Worm (Caenorhabditis elegans) whole organism, mixed stage, embryonic: Measurements from ENCODE around the gene C13A2.9.

Experiments used
- M03D4.4 ChIP-seq: sonication (generic microtip); optimal IDR thresholded peaks from 2 replicates; lab custom pipeline; 2017; ENCODE audit warnings: mild to moderate bottlenecking, missing genetic modification characterization, missing compliant biosample characterization
- bed-3 ChIP-seq: fragments of 200-800 bp; sonication (Bioruptor generic); optimal IDR thresholded peaks from 3 replicates; lab custom pipeline; 2018; ENCODE audit warnings: mild to moderate bottlenecking, missing genetic modification characterization, moderate library complexity, missing compliant biosample characterization
- blmp-1 ChIP-seq: fragments of 150-350 bp; optimal IDR thresholded peaks from 2 replicates; lab custom pipeline; 2014; ENCODE audit warnings: missing biosample characterization, missing genetic modification characterization
- ceh-39 ChIP-seq: fragments of 150-350 bp; optimal IDR thresholded peaks from 2 replicates; lab custom pipeline; 2014; ENCODE audit warnings: missing biosample characterization, missing genetic modification characterization
- ceh-43 ChIP-seq: fragments of 200-800 bp; sonication (Bioruptor generic); optimal IDR thresholded peaks from 2 replicates; lab custom pipeline; 2018; ENCODE audit warnings: mild to moderate bottlenecking, missing genetic modification characterization, moderate library complexity, missing compliant biosample characterization
- ceh-83 ChIP-seq: fragments of 200-800 bp; sonication (Bioruptor generic); optimal IDR thresholded peaks from 2 replicates; lab custom pipeline; 2018; ENCODE audit warnings: mild to moderate bottlenecking, missing genetic modification characterization, missing compliant biosample characterization
- ces-1 ChIP-seq: fragments of 150-350 bp; optimal IDR thresholded peaks from 2 replicates; lab custom pipeline; 2014; ENCODE audit warnings: missing biosample characterization, missing genetic modification reagents, missing genetic modification characterization
- cnd-1 ChIP-seq: fragments of 200-800 bp; sonication (Bioruptor generic); optimal IDR thresholded peaks from 2 replicates; lab custom pipeline; 2018; ENCODE audit warnings: mild to moderate bottlenecking, missing genetic modification characterization, missing compliant biosample characterization
- drap-1 ChIP-seq: fragments of 200-800 bp; sonication (Bioruptor generic); optimal IDR thresholded peaks from 3 replicates; lab custom pipeline; 2018; ENCODE audit warnings: mild to moderate bottlenecking, missing genetic modification characterization, missing compliant biosample characterization
- elt-1 ChIP-seq: sonication (generic microtip); optimal IDR thresholded peaks from 2 replicates; lab custom pipeline; 2017; ENCODE audit warnings: missing genetic modification characterization, mild to moderate bottlenecking, missing compliant biosample characterization, antibody characterized with exemption, moderate library complexity, borderline replicate concordance; ENCODE audit not compliant: insufficient read depth
- elt-3 ChIP-seq: fragments of 150-350 bp; optimal IDR thresholded peaks from 2 replicates; lab custom pipeline; 2014; ENCODE audit warnings: missing biosample characterization, missing genetic modification characterization
- flh-1 ChIP-seq: fragments of 200-800 bp; sonication (Bioruptor generic); optimal IDR thresholded peaks from 2 replicates; lab custom pipeline; 2018; ENCODE audit warnings: mild to moderate bottlenecking, missing genetic modification characterization, moderate library complexity, missing compliant biosample characterization
- ham-2 ChIP-seq: fragments of 200-800 bp; sonication (Bioruptor generic); optimal IDR thresholded peaks from 2 replicates; lab custom pipeline; 2018; ENCODE audit warnings: mild to moderate bottlenecking, missing genetic modification characterization, missing compliant biosample characterization
- hlh-1 ChIP-seq: fragments of 150-350 bp; optimal IDR thresholded peaks from 2 replicates; lab custom pipeline; 2014; ENCODE audit warnings: missing biosample characterization, missing genetic modification reagents, missing genetic modification characterization
- lin-13 ChIP-seq: fragments of 150-350 bp; optimal IDR thresholded peaks from 2 replicates; lab custom pipeline; 2014; ENCODE audit warnings: missing biosample characterization, missing genetic modification characterization
- lsy-2 ChIP-seq: fragments of 150-350 bp; optimal IDR thresholded peaks from 2 replicates; lab custom pipeline; 2014; ENCODE audit warnings: missing biosample characterization, missing genetic modification characterization
- mab-5 ChIP-seq: fragments of 150-350 bp; optimal IDR thresholded peaks from 2 replicates; lab custom pipeline; 2014; ENCODE audit warnings: missing biosample characterization, missing genetic modification characterization
- mep-1 ChIP-seq: fragments of 150-350 bp; optimal IDR thresholded peaks from 2 replicates; lab custom pipeline; 2017; ENCODE audit warnings: missing biosample characterization, missing genetic modification reagents, missing genetic modification characterization, inconsistent platforms
- mls-2 ChIP-seq: sonication (generic microtip); optimal IDR thresholded peaks from 2 replicates; lab custom pipeline; 2016; ENCODE audit warnings: mild to moderate bottlenecking, missing genetic modification characterization, moderate library complexity, missing compliant biosample characterization
- nhr-12 ChIP-seq: fragments of 150-350 bp; optimal IDR thresholded peaks from 2 replicates; lab custom pipeline; 2014; ENCODE audit warnings: missing biosample characterization, missing genetic modification characterization
- nhr-2 ChIP-seq: fragments of 150-350 bp; optimal IDR thresholded peaks from 2 replicates; lab custom pipeline; 2014; ENCODE audit warnings: missing biosample characterization, missing genetic modification characterization
- nhr-237 ChIP-seq: fragments of 150-350 bp; optimal IDR thresholded peaks from 2 replicates; lab custom pipeline; 2014; ENCODE audit warnings: missing biosample characterization, missing genetic modification characterization
- nhr-28 ChIP-seq: fragments of 150-350 bp; optimal IDR thresholded peaks from 2 replicates; lab custom pipeline; 2014; ENCODE audit warnings: missing biosample characterization, missing genetic modification characterization
- nhr-76 ChIP-seq: sonication (generic microtip); optimal IDR thresholded peaks from 2 replicates; lab custom pipeline; 2017; ENCODE audit warnings: missing biosample characterization, missing genetic modification characterization
- pha-4 ChIP-seq: fragments of 150-350 bp; optimal IDR thresholded peaks from 2 replicates; lab custom pipeline; 2018; ENCODE audit warnings: missing biosample characterization, missing genetic modification reagents, missing genetic modification characterization
- sem-2 ChIP-seq: fragments of 200-800 bp; sonication (Bioruptor generic); optimal IDR thresholded peaks from 2 replicates; lab custom pipeline; 2018; ENCODE audit warnings: mild to moderate bottlenecking, missing genetic modification characterization, missing compliant biosample characterization
- snpc-4 ChIP-seq: fragments of 150-350 bp; optimal IDR thresholded peaks from 2 replicates; lab custom pipeline; 2014; ENCODE audit warnings: missing biosample characterization, missing genetic modification characterization
- sptf-1 ChIP-seq: sonication (generic microtip); optimal IDR thresholded peaks from 2 replicates; lab custom pipeline; 2017; ENCODE audit warnings: mild to moderate bottlenecking, missing genetic modification characterization, moderate library complexity, missing compliant biosample characterization
- tbx-8 ChIP-seq: fragments of 200-800 bp; sonication (Bioruptor generic); optimal IDR thresholded peaks from 2 replicates; lab custom pipeline; 2018; ENCODE audit warnings: mild to moderate bottlenecking, missing genetic modification characterization, moderate library complexity, missing compliant biosample characterization
- unc-120 ChIP-seq: sonication (generic microtip); optimal IDR thresholded peaks from 2 replicates; lab custom pipeline; 2017; ENCODE audit warnings: missing genetic modification characterization, missing compliant biosample characterization; ENCODE audit not compliant: poor library complexity, severe bottlenecking
- unc-39 ChIP-seq: fragments of 150-350 bp; optimal IDR thresholded peaks from 2 replicates; lab custom pipeline; 2014; ENCODE audit warnings: missing biosample characterization, missing genetic modification characterization
- unc-62 ChIP-seq: fragments of 150-350 bp; optimal IDR thresholded peaks from 2 replicates; lab custom pipeline; 2014; ENCODE audit warnings: missing biosample characterization, missing genetic modification reagents, missing genetic modification characterization
- zip-8 ChIP-seq: fragments of 150-350 bp; optimal IDR thresholded peaks from 2 replicates; lab custom pipeline; 2014; ENCODE audit warnings: missing biosample characterization, missing genetic modification characterization
- ztf-11 ChIP-seq: fragments of 150-350 bp; optimal IDR thresholded peaks from 2 replicates; lab custom pipeline; 2014; ENCODE audit warnings: missing biosample characterization, missing genetic modification characterization

C13A2.9 gene

ce11 chrV:7246951-7247350 lies 17.0 kb downstream of the C13A2.9 start, which contains the start of gene C05C8.7:
Gene C05C8.7, minus strand, starts transcription at chrV:7247050.
- TF ChIP-seq blmp-1 (tag; lab: Kevin White, UChicago) (no peak), ham-2 (peak; percentile 34)

DNA sequence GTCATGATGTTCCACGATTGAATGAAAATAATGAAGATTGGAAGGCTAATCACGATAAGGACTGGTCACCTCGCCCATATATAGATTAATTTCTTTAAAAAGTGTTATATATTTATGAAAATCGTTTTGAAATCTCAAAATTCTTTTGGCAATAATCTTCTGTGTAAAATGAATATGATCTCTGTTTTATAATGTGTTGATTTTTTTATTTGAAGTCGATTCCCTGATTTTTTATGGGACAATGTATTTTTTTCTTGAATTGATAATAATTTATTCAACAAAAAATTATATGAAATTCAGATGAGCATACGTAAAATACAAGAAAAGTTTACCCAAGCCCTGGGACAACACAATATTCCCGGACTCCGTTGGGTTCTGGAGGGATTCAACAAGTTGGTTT lies 24.5 kb downstream of the C13A2.9 start, which contains the start of gene C05C8.1:
Gene C05C8.1 (plus strand): TSS at position 301 of the 400 bp plus-strand sequence.
- TF ChIP-seq pha-4: no peak
- TF ChIP-seq tbx-8 (GFP tag; lab: Kevin White, UChicago): no peak
- no peak for TF ChIP-seq mep-1 (tag; lab: Kevin White, UChicago)
- no peak for TF ChIP-seq ceh-43 (GFP tag; lab: Kevin White, UChicago)
- TF ChIP-seq ceh-39 (tag; lab: Kevin White, UChicago): no peak
- no peak for TF ChIP-seq unc-39 (tag; lab: Kevin White, UChicago)
- no peak for TF ChIP-seq nhr-28 (tag; lab: Kevin White, UChicago)
- TF ChIP-seq nhr-12 (tag; lab: Kevin White, UChicago): no peak
- TF ChIP-seq cnd-1: no peak
- no peak for TF ChIP-seq mls-2 (tag; lab: Kevin White, UChicago)
- no peak for TF ChIP-seq nhr-76 (tag; lab: Kevin White, UChicago)
- no peak for TF ChIP-seq nhr-2 (tag; lab: Kevin White, UChicago)
- no peak for TF ChIP-seq zip-8 (tag; lab: Kevin White, UChicago)
- TF ChIP-seq nhr-237 (tag; lab: Kevin White, UChicago): no peak
- TF ChIP-seq ztf-11 (tag; lab: Kevin White, UChicago): no peak
- no peak for TF ChIP-seq lsy-2
- no peak for TF ChIP-seq M03D4.4
- TF ChIP-seq unc-62: no peak
- no peak for TF ChIP-seq unc-120
- TF ChIP-seq, all 35 proteins: peak for 0

DNA sequence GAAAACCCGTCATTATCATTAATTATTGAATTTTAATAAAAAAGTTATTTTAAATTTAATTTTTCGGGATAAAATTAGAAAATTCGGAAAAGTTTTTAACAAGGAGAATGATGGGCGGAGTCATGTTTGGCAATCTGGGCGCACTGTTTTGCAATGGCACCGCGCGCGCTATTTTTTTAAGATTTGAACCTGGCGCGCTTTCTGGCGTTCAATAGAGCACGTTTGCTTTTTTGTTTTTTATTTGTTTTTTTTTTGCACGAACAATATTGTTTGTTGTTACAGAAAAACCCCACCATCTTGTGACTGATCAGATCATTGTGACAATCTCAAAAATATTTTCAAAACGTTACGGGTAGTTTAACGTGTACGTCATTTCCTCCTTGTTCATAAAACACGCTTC lies 26.8 kb downstream of the C13A2.9 start, which contains the start of gene hyls-1:
Gene hyls-1 (plus strand): TSS at position 249 of the 400 bp plus-strand sequence.
- TF ChIP-seq mls-2 (tag; lab: Kevin White, UChicago) (no peak), ces-1 (peak; percentile 73), flh-1 (GFP tag; lab: Kevin White, UChicago) (no peak), ceh-39 (tag; lab: Kevin White, UChicago) (peak; percentile 62), pha-4 (peak; percentile 42), lsy-2 (peak; percentile 76), nhr-2 (tag; lab: Kevin White, UChicago) (peak; percentile 9), lin-13 (tag; lab: Kevin White, UChicago) (peak; percentile 33), mep-1 (tag; lab: Kevin White, UChicago) (peak; percentile 64), nhr-76 (tag; lab: Kevin White, UChicago) (no peak), nhr-237 (tag; lab: Kevin White, UChicago) (peak; percentile 82), hlh-1 (tag; lab: Kevin White, UChicago) (peak; percentile 21), unc-120 (peak; percentile 93), elt-3 (no peak), mab-5 (peak; percentile 10)
- TF ChIP-seq, all 35 proteins: peak for 11

DNA sequence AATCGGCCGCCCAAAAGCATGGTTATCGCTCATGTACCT lies 27.0 kb downstream of the C13A2.9 start, which contains the start of gene hpo-9:
Gene hpo-9 (minus strand): TSS at position 37 of the 39 bp plus-strand sequence.
- TF ChIP-seq nhr-76 (tag; lab: Kevin White, UChicago) (no peak), unc-62 (no peak), nhr-237 (tag; lab: Kevin White, UChicago) (no peak), sptf-1 (no peak), zip-8 (tag; lab: Kevin White, UChicago) (no peak), lsy-2 (no peak), mls-2 (tag; lab: Kevin White, UChicago) (no peak), nhr-12 (tag; lab: Kevin White, UChicago) (no peak), drap-1 (GFP tag; lab: Kevin White, UChicago) (no peak), mab-5 (no peak), cnd-1 (no peak), blmp-1 (tag; lab: Kevin White, UChicago) (no peak), flh-1 (GFP tag; lab: Kevin White, UChicago) (no peak), mep-1 (tag; lab: Kevin White, UChicago) (no peak), ceh-83 (GFP tag; lab: Kevin White, UChicago) (no peak), ces-1 (no peak), lin-13 (tag; lab: Kevin White, UChicago) (no peak), ceh-39 (tag; lab: Kevin White, UChicago) (no peak), ztf-11 (tag; lab: Kevin White, UChicago) (no peak), ham-2 (no peak)
- TF ChIP-seq, all 35 proteins: peak for 0

DNA sequence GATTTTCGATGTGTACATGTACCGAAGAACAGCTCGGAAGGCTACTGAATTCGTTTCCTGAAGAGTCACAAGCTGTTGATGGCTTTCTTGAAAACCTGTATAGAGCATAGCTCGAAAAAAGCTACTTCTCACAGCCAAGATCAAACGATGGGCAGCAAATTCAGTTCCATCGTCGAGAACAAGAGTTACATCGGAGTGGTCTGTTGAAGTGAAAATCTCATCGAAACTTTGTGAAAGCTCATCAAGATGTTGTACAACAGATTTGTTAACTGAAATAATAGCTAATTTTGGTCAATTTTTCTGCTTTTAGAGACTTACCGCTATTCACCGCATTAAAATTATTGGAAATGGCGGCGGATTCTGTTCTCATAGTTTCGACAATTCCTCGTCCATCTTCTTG lies 27.2 kb downstream of the C13A2.9 start:
- TF ChIP-seq hlh-1 (tag; lab: Kevin White, UChicago): no peak
- no peak for TF ChIP-seq elt-1
- TF ChIP-seq M03D4.4: no peak
- no peak for TF ChIP-seq mab-5
- TF ChIP-seq sem-2 (GFP tag; lab: Kevin White, UChicago): no peak
- TF ChIP-seq drap-1 (GFP tag; lab: Kevin White, UChicago): no peak
- no peak for TF ChIP-seq nhr-28 (tag; lab: Kevin White, UChicago)
- no peak for TF ChIP-seq bed-3
- no peak for TF ChIP-seq pha-4
- TF ChIP-seq mls-2 (tag; lab: Kevin White, UChicago): no peak
- TF ChIP-seq zip-8 (tag; lab: Kevin White, UChicago): no peak
- TF ChIP-seq flh-1 (GFP tag; lab: Kevin White, UChicago): no peak
- TF ChIP-seq snpc-4: no peak
- no peak for TF ChIP-seq nhr-2 (tag; lab: Kevin White, UChicago)
- TF ChIP-seq lsy-2: no peak
- TF ChIP-seq unc-62: no peak
